Worm (Caenorhabditis elegans) whole organism, L4 larva: ENCODE results near the gene Y41C4A.7.

Source experiments
- F44E2.7 ChIP-seq: fragments of 200-800 bp; sonication (Bioruptor generic); IDR thresholded peaks from 2 replicates; pipeline ENCODE4 v2.1.2; 2022; ENCODE audit warnings: missing genetic modification characterization, missing compliant biosample characterization
- ZK337.2 ChIP-seq: fragments of 200-800 bp; sonication (Bioruptor generic); IDR thresholded peaks from 2 replicates; pipeline ENCODE4 v1.3.6; 2022; ENCODE audit warnings: missing genetic modification reagents, missing genetic modification characterization, missing compliant biosample characterization
- ZK546.5 ChIP-seq, 2 experiments: sonication (generic microtip); optimal IDR thresholded peaks; 2 replicates each; lab custom pipeline; 2017; ENCODE audit warnings: missing biosample characterization in 2 of 2, missing genetic modification characterization in 2 of 2
- aha-1 ChIP-seq: fragments of 150-350 bp; peaks from one replicate; lab custom pipeline; 2014; ENCODE audit warnings: missing biosample characterization, missing genetic modification characterization
- ceh-20 ChIP-seq: fragments of 200-800 bp; sonication (Bioruptor generic); IDR thresholded peaks from 2 replicates; pipeline ENCODE4 v1.3.6; 2022; ENCODE audit warnings: missing genetic modification reagents, missing genetic modification characterization, missing compliant biosample characterization
- ceh-32 ChIP-seq: sonication (generic microtip); optimal IDR thresholded peaks from 2 replicates; lab custom pipeline; 2016; ENCODE audit warnings: mild to moderate bottlenecking, missing genetic modification characterization, missing compliant biosample characterization; ENCODE audit not compliant: poor library complexity
- ces-1 ChIP-seq: fragments of 150-350 bp; sonication (generic microtip); optimal IDR thresholded peaks from 4 replicates; lab custom pipeline; 2014; ENCODE audit warnings: missing biosample characterization, missing genetic modification reagents, missing genetic modification characterization
- dmd-8 ChIP-seq: fragments of 200-800 bp; sonication (Bioruptor generic); IDR thresholded peaks from 2 replicates; pipeline ENCODE4 v1.3.6; 2022; ENCODE audit warnings: missing genetic modification characterization, missing compliant biosample characterization
- egl-27 ChIP-seq: sonication (generic microtip); optimal IDR thresholded peaks from 3 replicates; lab custom pipeline; 2017; ENCODE audit warnings: missing biosample characterization, missing genetic modification reagents, missing genetic modification characterization
- egl-43 ChIP-seq: fragments of 200-800 bp; sonication (Bioruptor generic); IDR thresholded peaks from 2 replicates; pipeline ENCODE4 v1.3.6; 2022; ENCODE audit warnings: missing genetic modification reagents, missing genetic modification characterization, missing compliant biosample characterization
- fkh-10 ChIP-seq: fragments of 150-350 bp; optimal IDR thresholded peaks from 2 replicates; lab custom pipeline; 2014; ENCODE audit warnings: missing biosample characterization, missing genetic modification reagents, missing genetic modification characterization
- fos-1 ChIP-seq: fragments of 150-350 bp; optimal IDR thresholded peaks from 2 replicates; lab custom pipeline; 2014; ENCODE audit warnings: missing biosample characterization, missing genetic modification characterization
- hlh-11 ChIP-seq: fragments of 200-800 bp; sonication (Bioruptor generic); optimal IDR thresholded peaks from 2 replicates; lab custom pipeline; 2018; ENCODE audit warnings: mild to moderate bottlenecking, missing genetic modification characterization, missing compliant biosample characterization
- hlh-30 ChIP-seq: sonication (generic microtip); optimal IDR thresholded peaks from 2 replicates; lab custom pipeline; 2017; ENCODE audit warnings: antibody characterized with exemption, mild to moderate bottlenecking, missing genetic modification characterization, missing compliant biosample characterization; ENCODE audit not compliant: insufficient read depth
- hmg-1.1 ChIP-seq: fragments of 200-800 bp; sonication (Bioruptor generic); IDR thresholded peaks from 2 replicates; pipeline ENCODE4 v1.3.6; 2022; ENCODE audit warnings: missing genetic modification reagents, missing genetic modification characterization, missing compliant biosample characterization
- jun-1 ChIP-seq: fragments of 150-350 bp; optimal IDR thresholded peaks from 2 replicates; lab custom pipeline; 2014; ENCODE audit warnings: missing biosample characterization, missing genetic modification reagents, missing genetic modification characterization
- lim-7 ChIP-seq: fragments of 200-800 bp; sonication (Bioruptor generic); IDR thresholded peaks from 2 replicates; pipeline ENCODE4 v1.3.6; 2022; ENCODE audit warnings: missing genetic modification characterization, missing compliant biosample characterization
- lin-15B ChIP-seq: fragments of 150-350 bp; sonication (generic microtip); optimal IDR thresholded peaks from 3 replicates; lab custom pipeline; 2014; ENCODE audit warnings: missing biosample characterization, missing genetic modification characterization
- lir-3 ChIP-seq: sonication (generic microtip); optimal IDR thresholded peaks from 2 replicates; lab custom pipeline; 2016; ENCODE audit warnings: mild to moderate bottlenecking, missing genetic modification characterization, missing compliant biosample characterization
- lsy-2 ChIP-seq, 2 experiments: fragments of 150-350 bp in 1 of 2; sonication (generic microtip) in 1 of 2; optimal IDR thresholded peaks; 2 replicates each; lab custom pipeline; 2014 to 2017; ENCODE audit warnings: missing biosample characterization in 2 of 2, missing genetic modification characterization in 2 of 2
- madf-9 ChIP-seq: fragments of 200-800 bp; sonication (Bioruptor generic); conservative IDR thresholded peaks from 2 replicates; pipeline ENCODE4 v1.3.6; 2022; ENCODE audit warnings: missing genetic modification reagents, missing genetic modification characterization, missing compliant biosample characterization
- mep-1 ChIP-seq: fragments of 150-350 bp; sonication (generic microtip); optimal IDR thresholded peaks from 3 replicates; lab custom pipeline; 2014; ENCODE audit warnings: missing biosample characterization, missing genetic modification characterization
- nhr-237 ChIP-seq: sonication (generic microtip); optimal IDR thresholded peaks from 2 replicates; lab custom pipeline; 2017; ENCODE audit warnings: missing biosample characterization, missing genetic modification characterization
- nhr-25 ChIP-seq: sonication (generic microtip); optimal IDR thresholded peaks from 2 replicates; lab custom pipeline; 2017; ENCODE audit warnings: missing genetic modification characterization, mild to moderate bottlenecking, missing compliant biosample characterization, antibody characterized with exemption, moderate library complexity, borderline replicate concordance; ENCODE audit not compliant: insufficient read depth
- nhr-28 ChIP-seq: fragments of 150-350 bp; optimal IDR thresholded peaks from 2 replicates; lab custom pipeline; 2014; ENCODE audit warnings: missing biosample characterization, missing genetic modification characterization
- nhr-42 ChIP-seq: fragments of 200-800 bp; sonication (Bioruptor generic); IDR thresholded peaks from 2 replicates; pipeline ENCODE4 v1.3.6; 2022; ENCODE audit warnings: missing genetic modification characterization, missing compliant biosample characterization
- pha-4 ChIP-seq, 2 experiments: fragments of 150-350 bp in 1 of 2; fragments of 200-800 bp in 1 of 2; sonication (Bioruptor generic) in 1 of 2; IDR thresholded peaks in 1 of 2; optimal IDR thresholded peaks in 1 of 2; 2 replicates each; pipeline versions ENCODE4 v1.3.6 to Lab custom; 2014 to 2022; ENCODE audit warnings: missing genetic modification characterization in 2 of 2, missing genetic modification reagents in 2 of 2, missing biosample characterization in 1 of 2, missing compliant biosample characterization in 1 of 2
- set-16 ChIP-seq: fragments of 200-800 bp; sonication (Bioruptor generic); IDR thresholded peaks from 2 replicates; pipeline ENCODE4 v1.3.6; 2022; ENCODE audit warnings: missing genetic modification reagents, missing genetic modification characterization, missing compliant biosample characterization
- snpc-1.2 ChIP-seq: fragments of 200-800 bp; sonication (Bioruptor generic); IDR thresholded peaks from 2 replicates; pipeline ENCODE4 v1.3.6; 2022; ENCODE audit warnings: missing genetic modification reagents, missing genetic modification characterization, missing compliant biosample characterization
- unc-62 ChIP-seq, 3 experiments: fragments of 150-350 bp in 1 of 3; sonication (generic microtip); optimal IDR thresholded peaks in 2 of 3; peaks in 1 of 3; 1 replicate in 1 of 3; 2 replicates in 2 of 3; lab custom pipeline; 2014 to 2017; ENCODE audit warnings: missing biosample characterization in 3 of 3, missing genetic modification characterization in 3 of 3, missing genetic modification reagents in 3 of 3, missing genotype in 1 of 3
- zag-1 ChIP-seq: fragments of 150-350 bp; optimal IDR thresholded peaks from 2 replicates; lab custom pipeline; 2014; ENCODE audit warnings: missing biosample characterization, missing genetic modification characterization

Gene Y41C4A.7

DNA sequence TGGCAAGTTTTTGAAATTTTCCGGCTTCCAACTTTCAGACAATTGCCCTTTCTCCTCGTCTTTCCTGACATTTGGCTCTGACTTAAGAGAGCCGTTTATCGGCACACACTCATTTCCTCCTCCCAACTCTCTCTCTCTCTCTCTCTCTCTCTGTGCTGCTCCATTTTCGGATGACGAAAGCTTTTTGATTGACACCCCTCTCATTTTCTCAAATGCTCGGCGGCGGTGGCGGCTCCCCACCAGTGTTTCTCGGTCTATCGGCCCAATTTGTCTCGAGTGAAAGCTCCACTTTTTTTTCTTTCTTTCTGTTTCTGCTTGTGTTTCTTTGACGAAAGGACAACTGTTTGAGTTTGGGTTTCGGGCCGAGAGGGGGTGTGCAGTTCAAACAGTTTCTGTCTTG lies 38.9 kb upstream of the Y41C4A.7 start (continued):
- TF ChIP-seq nhr-237 (tag; lab: Kevin White, UChicago) (no peak), fos-1 (tag; lab: Kevin White, UChicago) (no peak), egl-27 (tag; lab: Kevin White, UChicago) (no peak), nhr-28 (tag; lab: Kevin White, UChicago) (no peak), nhr-42 (no peak), ceh-20 (GFP tag; lab: Robert Waterston, UW) (no peak), egl-43 (GFP tag; lab: Robert Waterston, UW) (0 out of 2 replicates have a peak, but pooled peaks have one; percentile 23)

DNA sequence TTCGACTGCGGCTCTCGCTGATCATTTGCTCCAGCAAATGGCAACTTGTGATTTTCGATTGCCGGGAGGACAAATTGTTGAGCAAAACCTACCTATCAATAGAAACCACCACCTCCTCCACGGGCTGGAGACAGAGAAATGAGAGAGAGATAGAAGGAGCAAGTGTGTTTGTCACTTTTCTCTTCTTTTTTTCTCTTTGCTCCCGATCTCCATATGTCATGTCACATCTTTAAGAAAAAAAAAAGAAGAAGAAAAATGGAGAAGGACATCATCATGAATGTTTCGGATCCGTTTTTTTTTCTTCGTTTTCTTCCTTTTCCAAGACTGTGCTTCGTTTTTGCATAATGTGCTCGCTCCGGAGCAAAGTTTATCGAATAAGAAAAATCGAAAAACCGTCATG lies 37.9 kb upstream of the Y41C4A.7 start:
- TF ChIP-seq hmg-1.1 (GFP tag; lab: Robert Waterston, UW) = 0 out of 2 replicates have a peak, but pooled peaks have one; percentile 25
- TF ChIP-seq lsy-2 (tag; optimal IDR thresholded peaks at IDR 0.05; lab: Kevin White, UChicago) = peak in 1 of 2 experiments; percentile 33
- no peak for TF ChIP-seq F44E2.7 (GFP tag; lab: Robert Waterston, UW)
- peak in 1 of 2 experiments; percentile 99 for TF ChIP-seq unc-62 (GFP tag; optimal IDR thresholded peaks at IDR 0.05 in 1 of 2; lab: Kevin White, UChicago)
- no peak for TF ChIP-seq unc-62 (tag; optimal IDR thresholded peaks at IDR 0.05; lab: Kevin White, UChicago)
- TF ChIP-seq mep-1 (tag; lab: Kevin White, UChicago) = peak; percentile 24
- peak; percentile 20 for TF ChIP-seq hlh-30 (tag; lab: Kevin White, UChicago)
- TF ChIP-seq lim-7 (GFP tag; lab: Robert Waterston, UW) = no peak
- TF ChIP-seq hlh-11 = peak; percentile 20
- TF ChIP-seq, all 104 proteins: peak for 6

DNA sequence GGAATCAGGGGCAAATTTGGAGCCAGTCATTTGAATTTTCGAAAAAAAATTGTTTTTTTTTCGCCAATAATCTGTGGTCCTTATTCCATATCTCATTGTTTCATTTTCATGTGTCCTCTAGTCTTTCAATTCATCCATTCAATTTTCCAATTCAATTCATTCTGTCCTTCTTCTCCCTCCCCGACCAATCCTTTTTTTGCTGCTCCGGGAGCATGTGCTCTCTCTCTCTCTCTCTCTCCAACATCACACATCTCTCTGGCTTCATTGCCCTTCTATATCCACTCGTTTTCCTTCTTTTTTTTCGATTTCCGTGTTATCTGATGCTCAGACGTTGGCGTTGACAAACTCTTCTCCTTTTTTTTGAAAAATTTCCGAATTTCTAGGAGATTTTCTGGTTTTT lies 35.3 kb upstream of the Y41C4A.7 start:
- peak in 1 of 2 experiments; percentile 1 for TF ChIP-seq lsy-2 (tag; optimal IDR thresholded peaks at IDR 0.05; lab: Kevin White, UChicago)
- 0 out of 2 replicates have a peak, but pooled peaks have one; percentile 42 for TF ChIP-seq hmg-1.1 (GFP tag; lab: Robert Waterston, UW)
- peak; percentile 98 for TF ChIP-seq aha-1
- peak; percentile 1 for TF ChIP-seq hlh-30 (tag; lab: Kevin White, UChicago)
- peak; percentile 20 for TF ChIP-seq fkh-10 (GFP tag; lab: Kevin White, UChicago)
- no peak for TF ChIP-seq lir-3
- no peak for TF ChIP-seq lin-15B

DNA sequence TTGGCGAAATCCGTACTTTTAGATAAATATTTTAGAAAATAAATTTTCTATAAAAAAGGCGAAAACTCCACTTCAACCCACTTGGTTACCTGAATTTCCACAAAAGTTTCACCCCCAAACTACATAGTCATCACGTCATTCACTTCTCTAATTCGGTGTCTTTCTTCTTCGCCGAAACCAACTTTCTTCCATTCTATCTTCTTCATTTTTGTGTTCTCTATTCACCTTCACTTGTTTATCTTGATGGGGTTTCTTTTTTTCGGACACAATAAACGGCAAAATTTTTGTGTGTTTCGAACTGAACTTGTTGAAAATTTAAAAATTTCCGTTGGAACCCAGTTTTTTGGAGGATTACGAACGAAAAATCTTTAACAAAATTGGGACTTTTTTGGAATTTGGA lies 31.9 kb upstream of the Y41C4A.7 start:
- TF ChIP-seq dmd-8 (GFP tag; lab: Robert Waterston, UW) (no peak), nhr-28 (tag; lab: Kevin White, UChicago) (peak; percentile 26), ces-1 (GFP tag; lab: Kevin White, UChicago) (no peak), aha-1 (peak; percentile 38), hlh-30 (tag; lab: Kevin White, UChicago) (no peak), unc-62 (GFP tag; optimal IDR thresholded peaks at IDR 0.05 in 1 of 2; lab: Kevin White, UChicago) (peak in 1 of 2 experiments; percentile 11), unc-62 (tag; optimal IDR thresholded peaks at IDR 0.05; lab: Kevin White, UChicago) (no peak)
- TF ChIP-seq, all 104 proteins: peak for 3

DNA sequence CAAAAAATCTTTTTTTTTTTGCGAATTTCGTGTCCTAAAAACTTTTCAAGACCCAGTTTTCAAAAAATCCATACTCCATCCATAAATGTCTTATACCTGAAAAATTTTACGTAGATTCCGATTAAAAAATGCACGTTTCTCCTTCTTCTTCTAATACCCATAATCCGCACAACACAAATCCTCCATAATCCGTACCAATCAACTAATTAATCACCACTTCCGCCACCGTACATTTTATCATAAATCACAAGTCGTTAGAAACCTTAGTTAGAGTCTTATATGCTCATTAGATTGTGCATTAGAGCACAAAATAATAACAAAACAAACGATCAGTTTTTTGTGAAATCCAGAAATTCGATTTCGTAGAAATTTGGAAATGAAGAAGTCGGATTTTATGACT lies 29.7 kb upstream of the Y41C4A.7 start:
- TF ChIP-seq aha-1 (peak; percentile 84), lir-3 (no peak)

DNA sequence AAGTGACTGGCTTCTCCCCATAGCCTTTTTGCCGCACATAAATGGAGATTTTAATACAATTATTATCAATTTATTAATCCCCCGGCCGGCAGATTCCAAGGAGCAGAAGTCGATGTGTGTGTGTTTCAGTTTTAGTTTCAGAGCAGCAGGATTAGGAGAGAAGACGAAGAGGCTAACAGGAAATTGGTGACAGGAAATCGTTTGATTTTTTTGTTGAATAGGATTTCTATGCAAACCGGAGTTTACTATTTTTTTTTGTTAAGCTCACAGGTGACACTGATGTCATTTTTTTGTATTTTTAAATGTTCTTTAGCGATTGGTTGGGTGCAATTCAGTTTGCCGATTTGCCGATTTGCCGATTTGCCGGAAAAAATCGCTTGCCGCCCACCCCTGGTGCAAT lies 18.2 kb upstream of the Y41C4A.7 start:
- TF ChIP-seq nhr-25 (tag; lab: Kevin White, UChicago) (no peak), jun-1 (tag; lab: Kevin White, UChicago) (no peak), zag-1 (tag; lab: Kevin White, UChicago) (no peak), aha-1 (peak; percentile 95), madf-9 (GFP tag; lab: Robert Waterston, UW) (no peak)

DNA sequence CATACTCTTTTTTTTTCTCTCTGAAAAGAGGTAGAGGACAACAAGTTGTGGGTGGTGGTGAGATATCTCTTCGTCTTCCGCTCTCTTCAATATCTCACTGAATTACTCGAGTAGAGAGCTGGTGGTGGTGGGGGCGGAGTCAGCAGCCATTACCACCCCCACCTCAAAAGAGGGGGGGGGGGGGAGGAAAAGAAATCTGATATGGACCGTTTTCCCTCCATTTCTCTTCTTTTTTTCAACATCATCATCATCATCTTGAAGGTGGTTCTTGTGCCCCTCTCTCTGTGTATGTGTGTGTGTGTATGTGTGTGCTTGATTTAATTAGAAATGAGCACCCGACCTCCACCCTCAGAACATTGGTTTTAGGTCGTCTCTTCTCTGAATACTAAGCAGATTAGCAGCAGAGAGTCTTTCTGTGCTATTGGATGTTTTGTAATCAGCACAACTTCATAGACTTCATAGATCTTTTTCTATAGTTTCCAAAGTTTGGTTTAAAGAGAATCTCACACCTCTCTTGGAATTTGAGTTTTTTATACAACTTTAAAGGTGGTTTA lies 17.1 kb upstream of the Y41C4A.7 start:
- TF ChIP-seq ceh-32 (tag; lab: Kevin White, UChicago) (no peak), set-16 (GFP tag; lab: Robert Waterston, UW) (peak; percentile 37), snpc-1.2 (GFP tag; lab: Robert Waterston, UW) (no peak), ZK337.2 (GFP tag; lab: Robert Waterston, UW) (peak; percentile 67; the same call in 1 of the 2 replicates), ZK546.5 (tag; optimal IDR thresholded peaks at IDR 0.05; lab: Kevin White, UChicago) (no peak), egl-43 (GFP tag; lab: Robert Waterston, UW) (peak; percentile 68; the same call in 1 of the 2 replicates), pha-4 (GFP tag; IDR thresholded peaks at IDR 0.05; lab: Robert Waterston, UW) (no peak), pha-4 (tag; optimal IDR thresholded peaks at IDR 0.05; lab: Kevin White, UChicago) (no peak)
